Worm (Caenorhabditis elegans) whole organism, L2 larva: Measurements from ENCODE around the gene col-38.
A peak's percentile ranks its signal among the peaks of the same experiment; 100 is the strongest.

Experiments used
- C34F6.9 ChIP-seq: fragments of 150-350 bp; optimal IDR thresholded peaks from 2 replicates; lab custom pipeline; 2014; ENCODE audit warnings: missing biosample characterization, missing genetic modification characterization
- F13H6.1 ChIP-seq: sonication (generic microtip); optimal IDR thresholded peaks from 2 replicates; lab custom pipeline; 2016; ENCODE audit warnings: missing genetic modification characterization, missing compliant biosample characterization
- Y55F3AM.14 ChIP-seq: fragments of 200-800 bp; sonication (Bioruptor generic); optimal IDR thresholded peaks from 2 replicates; lab custom pipeline; 2018; ENCODE audit warnings: mild to moderate bottlenecking, missing genetic modification characterization, missing compliant biosample characterization
- alr-1 ChIP-seq: fragments of 150-350 bp; optimal IDR thresholded peaks from 2 replicates; lab custom pipeline; 2014; ENCODE audit warnings: missing biosample characterization, missing genetic modification characterization
- aly-2 ChIP-seq: fragments of 150-350 bp; optimal IDR thresholded peaks from 2 replicates; lab custom pipeline; 2014; ENCODE audit warnings: missing biosample characterization, missing genetic modification characterization
- ama-1 ChIP-seq: fragments of 150-350 bp; optimal IDR thresholded peaks from 2 replicates; lab custom pipeline; 2018; ENCODE audit warnings: inconsistent platforms
- blmp-1 ChIP-seq: sonication (generic microtip); optimal IDR thresholded peaks from 2 replicates; lab custom pipeline; 2017; ENCODE audit warnings: missing genetic modification characterization, mild to moderate bottlenecking, missing compliant biosample characterization, antibody characterized with exemption, moderate library complexity; ENCODE audit not compliant: insufficient read depth
- ceh-16 ChIP-seq: fragments of 150-350 bp; optimal IDR thresholded peaks from 2 replicates; lab custom pipeline; 2014; ENCODE audit warnings: missing biosample characterization, missing genetic modification characterization
- ceh-82 ChIP-seq: fragments of 150-350 bp; optimal IDR thresholded peaks from 2 replicates; lab custom pipeline; 2014; ENCODE audit warnings: missing biosample characterization, missing genetic modification characterization
- crh-2 ChIP-seq: sonication (generic microtip); optimal IDR thresholded peaks from 2 replicates; lab custom pipeline; 2017; ENCODE audit warnings: missing biosample characterization, missing genetic modification characterization
- dmd-4 ChIP-seq: sonication (generic microtip); optimal IDR thresholded peaks from 2 replicates; lab custom pipeline; 2017; ENCODE audit warnings: missing biosample characterization, missing genetic modification characterization
- elt-1 ChIP-seq: fragments of 150-350 bp; optimal IDR thresholded peaks from 2 replicates; lab custom pipeline; 2014; ENCODE audit warnings: missing biosample characterization, missing genetic modification characterization
- fos-1 ChIP-seq: fragments of 150-350 bp; optimal IDR thresholded peaks from 2 replicates; lab custom pipeline; 2014; ENCODE audit warnings: missing biosample characterization, missing genetic modification characterization
- gmeb-1 ChIP-seq: fragments of 150-350 bp; optimal IDR thresholded peaks from 2 replicates; lab custom pipeline; 2014; ENCODE audit warnings: missing biosample characterization, missing genetic modification characterization
- lin-11 ChIP-seq: fragments of 150-350 bp; sonication (generic microtip); optimal IDR thresholded peaks from 2 replicates; lab custom pipeline; 2014; ENCODE audit warnings: missing biosample characterization, missing genetic modification characterization, inconsistent platforms, mixed read lengths
- lin-13 ChIP-seq: fragments of 150-350 bp; optimal IDR thresholded peaks from 2 replicates; lab custom pipeline; 2014; ENCODE audit warnings: missing biosample characterization, missing genetic modification reagents, missing genetic modification characterization
- lin-39 ChIP-seq: fragments of 150-350 bp; optimal IDR thresholded peaks from 2 replicates; lab custom pipeline; 2014; ENCODE audit warnings: missing biosample characterization, missing genetic modification reagents, missing genetic modification characterization
- lsy-2 ChIP-seq, 2 experiments: fragments of 150-350 bp in 1 of 2; sonication (generic microtip) in 1 of 2; optimal IDR thresholded peaks; 2 replicates each; lab custom pipeline; 2014 to 2017; ENCODE audit warnings: missing biosample characterization in 2 of 2, missing genetic modification characterization in 2 of 2
- mdl-1 ChIP-seq, 2 experiments: fragments of 150-350 bp in 1 of 2; sonication (generic microtip) in 1 of 2; optimal IDR thresholded peaks; 2 replicates each; lab custom pipeline; 2017; ENCODE audit warnings: missing biosample characterization in 2 of 2, missing genetic modification characterization in 2 of 2
- nhr-10 ChIP-seq: sonication (generic microtip); optimal IDR thresholded peaks from 2 replicates; lab custom pipeline; 2017; ENCODE audit warnings: missing biosample characterization, missing genetic modification characterization
- nhr-11 ChIP-seq: fragments of 150-350 bp; optimal IDR thresholded peaks from 2 replicates; lab custom pipeline; 2014; ENCODE audit warnings: missing biosample characterization, missing genetic modification characterization
- nhr-12 ChIP-seq: fragments of 150-350 bp; optimal IDR thresholded peaks from 2 replicates; lab custom pipeline; 2014; ENCODE audit warnings: missing biosample characterization, missing genetic modification characterization
- nhr-23 ChIP-seq: fragments of 150-350 bp; optimal IDR thresholded peaks from 2 replicates; lab custom pipeline; 2014; ENCODE audit warnings: missing biosample characterization, missing genetic modification reagents, missing genetic modification characterization
- nhr-25 ChIP-seq: fragments of 150-350 bp; sonication (generic microtip); optimal IDR thresholded peaks from 3 replicates; lab custom pipeline; 2014; ENCODE audit warnings: missing biosample characterization, missing genetic modification characterization
- nhr-6 ChIP-seq: fragments of 150-350 bp; optimal IDR thresholded peaks from 2 replicates; lab custom pipeline; 2014; ENCODE audit warnings: missing biosample characterization, missing genetic modification characterization
- nhr-77 ChIP-seq: fragments of 150-350 bp; optimal IDR thresholded peaks from 2 replicates; lab custom pipeline; 2014; ENCODE audit warnings: missing biosample characterization, missing genetic modification characterization
- sem-4 ChIP-seq: fragments of 150-350 bp; optimal IDR thresholded peaks from 2 replicates; lab custom pipeline; 2014; ENCODE audit warnings: missing biosample characterization, missing genetic modification reagents, missing genetic modification characterization
- sma-3 ChIP-seq: sonication (generic microtip); optimal IDR thresholded peaks from 2 replicates; lab custom pipeline; 2016; ENCODE audit warnings: missing genetic modification reagents, missing genetic modification characterization, missing compliant biosample characterization
- sma-9 ChIP-seq, 2 experiments: fragments of 150-350 bp in 1 of 2; sonication (generic microtip) in 1 of 2; optimal IDR thresholded peaks; 2 replicates each; lab custom pipeline; 2014 to 2016; ENCODE audit warnings: missing genetic modification characterization in 2 of 2, mild to moderate bottlenecking in 1 of 2, missing biosample characterization in 1 of 2, missing compliant biosample characterization in 1 of 2, missing genetic modification reagents in 1 of 2, moderate library complexity in 1 of 2
- unc-55 ChIP-seq: fragments of 150-350 bp; sonication (generic microtip); optimal IDR thresholded peaks from 3 replicates; lab custom pipeline; 2014; ENCODE audit warnings: missing biosample characterization, missing genetic modification reagents, missing genetic modification characterization
- unc-62 ChIP-seq: fragments of 150-350 bp; optimal IDR thresholded peaks from 2 replicates; lab custom pipeline; 2014; ENCODE audit warnings: missing biosample characterization, missing genetic modification reagents, missing genetic modification characterization
- zag-1 ChIP-seq: fragments of 150-350 bp; optimal IDR thresholded peaks from 2 replicates; lab custom pipeline; 2014; ENCODE audit warnings: missing biosample characterization, missing genetic modification characterization
- ztf-1 ChIP-seq: fragments of 200-800 bp; sonication (Bioruptor generic); conservative IDR thresholded peaks from 2 replicates; pipeline ENCODE4 v1.3.6; 2022; ENCODE audit warnings: missing genetic modification characterization, missing compliant biosample characterization
- ztf-11 ChIP-seq: sonication (generic microtip); optimal IDR thresholded peaks from 2 replicates; lab custom pipeline; 2017; ENCODE audit warnings: missing biosample characterization, missing genetic modification characterization
- ztf-4 ChIP-seq: fragments of 150-350 bp; optimal IDR thresholded peaks from 2 replicates; lab custom pipeline; 2014; ENCODE audit warnings: missing biosample characterization, missing genetic modification characterization

col-38 gene

DNA sequence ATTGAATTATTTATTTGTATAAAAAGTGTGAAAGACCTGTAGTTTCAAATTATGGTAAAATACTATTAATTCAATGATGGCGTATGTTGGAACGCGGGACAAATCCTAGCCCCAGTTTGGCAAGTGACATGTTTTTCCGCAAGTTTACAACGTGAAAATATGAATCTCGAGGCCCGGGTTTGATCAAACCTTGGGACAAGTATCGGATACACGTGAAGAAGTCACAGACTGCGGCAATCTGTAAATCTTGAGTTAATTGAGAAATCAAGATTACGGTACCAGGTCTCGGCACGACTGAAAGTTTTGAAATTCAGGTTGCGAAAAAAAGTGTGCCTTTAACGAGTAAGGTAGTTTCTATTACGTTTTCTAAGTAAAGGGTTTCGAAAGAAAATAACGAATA, 14.1 kb upstream of the col-38 start:
- TF ChIP-seq nhr-10 (no peak), gmeb-1 (tag; lab: Kevin White, UChicago) (no peak), F13H6.1 (no peak), nhr-12 (no peak), lsy-2 (tag; optimal IDR thresholded peaks at IDR 0.05; lab: Kevin White, UChicago) (no peak), nhr-23 (no peak), ceh-82 (tag; lab: Kevin White, UChicago) (no peak)

DNA sequence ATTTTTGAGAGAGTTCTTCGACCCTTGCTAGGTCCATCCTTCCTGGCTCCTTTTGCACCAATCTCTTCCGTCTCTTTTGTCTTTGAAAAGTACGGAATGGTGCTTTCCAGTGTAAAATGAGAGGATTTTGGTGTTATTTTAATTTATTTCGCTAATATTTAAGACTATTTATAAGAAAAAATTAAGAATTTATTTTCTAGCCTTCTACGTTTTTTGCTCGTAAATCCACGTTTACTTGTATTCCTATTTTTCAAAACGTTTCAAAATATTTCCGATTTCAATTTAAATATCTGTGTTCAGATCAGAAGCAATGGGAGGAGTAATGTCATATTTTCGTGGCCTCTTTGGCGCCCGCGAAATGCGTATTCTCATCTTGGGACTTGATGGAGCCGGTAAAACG, 12.8 kb upstream of the col-38 start, which contains the start of gene arl-1:
Gene arl-1 (plus strand): TSS at position 301 of the 400 bp plus-strand sequence.
- no peak for TF ChIP-seq ztf-4 (tag; lab: Kevin White, UChicago)
- TF ChIP-seq unc-55 (GFP tag; lab: Kevin White, UChicago) = no peak
- no peak for TF ChIP-seq crh-2 (tag; lab: Kevin White, UChicago)
- TF ChIP-seq blmp-1 (tag; lab: Kevin White, UChicago) = no peak
- TF ChIP-seq nhr-12 = no peak
- TF ChIP-seq sma-3 = no peak
- no peak for TF ChIP-seq fos-1
- TF ChIP-seq ztf-1 (GFP tag; lab: Robert Waterston, UW) = no peak
- TF ChIP-seq sem-4 (tag; lab: Kevin White, UChicago) = no peak
- TF ChIP-seq lin-11 (tag; lab: Kevin White, UChicago) = no peak
- no peak for TF ChIP-seq unc-62
- TF ChIP-seq nhr-25 (tag; lab: Kevin White, UChicago) = no peak
- TF ChIP-seq nhr-11 (tag; lab: Kevin White, UChicago) = no peak
- TF ChIP-seq sma-9 (GFP tag; optimal IDR thresholded peaks at IDR 0.05; lab: Kevin White, UChicago) = no peak
- no peak for TF ChIP-seq sma-9 (tag; optimal IDR thresholded peaks at IDR 0.05; lab: Kevin White, UChicago)
- TF ChIP-seq elt-1 (tag; lab: Kevin White, UChicago) = no peak
- no peak for TF ChIP-seq aly-2 (tag; lab: Kevin White, UChicago)
- no peak for TF ChIP-seq F13H6.1

DNA sequence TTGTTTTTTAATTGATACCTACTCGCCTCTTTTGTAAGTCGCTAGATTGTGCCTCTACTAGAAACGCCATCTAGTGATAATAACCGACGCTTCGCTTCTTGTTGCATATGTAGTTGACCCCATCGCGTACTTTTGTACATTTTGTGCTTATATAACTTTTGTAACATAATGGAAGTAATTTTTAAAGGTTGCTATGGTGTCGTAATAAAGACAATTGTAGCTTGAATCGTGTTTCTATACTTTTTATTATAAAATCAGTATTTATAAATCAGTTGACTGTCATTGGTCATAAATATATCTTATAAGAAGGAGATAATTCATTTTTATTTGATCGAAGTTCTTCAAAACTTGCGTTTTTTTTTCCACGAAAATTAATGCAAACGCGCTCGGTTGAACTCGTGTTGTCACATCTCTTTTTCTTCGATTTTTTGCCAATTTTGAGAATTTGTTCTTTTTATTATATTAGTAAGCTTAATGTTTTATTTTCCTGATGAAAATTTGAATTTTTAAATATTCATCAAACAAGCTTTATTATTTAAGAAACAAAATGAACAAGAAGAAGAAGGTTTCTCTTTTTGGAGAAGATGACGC, 8.7 kb upstream of the col-38 start, which contains the start of gene F54C9.9:
Gene F54C9.9 (plus strand): TSS at position 541 of the 591 bp plus-strand sequence.
- peak; percentile 79 for TF ChIP-seq nhr-25 (tag; lab: Kevin White, UChicago)
- peak; percentile 64 for TF ChIP-seq gmeb-1 (tag; lab: Kevin White, UChicago)
- no peak for TF ChIP-seq nhr-10
- TF ChIP-seq mdl-1 (tag; optimal IDR thresholded peaks at IDR 0.05; lab: Kevin White, UChicago) = no peak
- no peak for TF ChIP-seq dmd-4 (tag; lab: Kevin White, UChicago)
- peak; percentile 45 for TF ChIP-seq unc-55 (GFP tag; lab: Kevin White, UChicago)
- no peak for TF ChIP-seq ceh-16
- peak; percentile 42 for TF ChIP-seq crh-2 (tag; lab: Kevin White, UChicago)
- peak; percentile 66 for TF ChIP-seq C34F6.9 (tag; lab: Kevin White, UChicago)
- TF ChIP-seq lsy-2 (tag; optimal IDR thresholded peaks at IDR 0.05; lab: Kevin White, UChicago) = peak in 1 of 2 experiments; percentile 60

DNA sequence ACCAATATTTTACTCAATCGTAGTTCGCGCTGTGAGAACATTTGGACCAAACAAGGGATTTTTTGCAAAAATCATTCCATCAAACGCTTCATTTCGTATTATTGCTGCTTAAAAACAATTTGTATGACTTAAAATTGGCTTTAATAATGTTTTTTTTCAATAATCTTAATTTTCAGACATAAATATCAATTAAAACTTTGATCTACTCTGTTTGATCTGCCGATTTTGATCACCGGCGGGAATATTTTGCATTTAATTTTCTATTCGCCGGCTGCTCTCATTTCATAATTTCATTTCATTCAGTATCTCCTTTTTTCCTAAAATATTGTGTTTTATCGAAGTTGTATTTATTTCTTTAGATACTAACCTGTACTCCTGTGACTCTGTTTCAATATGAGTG, 6.3 kb upstream of the col-38 start, which contains the start of gene puf-5:
Gene puf-5 (plus strand): TSS at position 358 of the 400 bp plus-strand sequence.
- TF ChIP-seq lin-13 (GFP tag; lab: Kevin White, UChicago) (no peak), ztf-4 (tag; lab: Kevin White, UChicago) (no peak)
- TF ChIP-seq, all 48 proteins: peak for 0

DNA sequence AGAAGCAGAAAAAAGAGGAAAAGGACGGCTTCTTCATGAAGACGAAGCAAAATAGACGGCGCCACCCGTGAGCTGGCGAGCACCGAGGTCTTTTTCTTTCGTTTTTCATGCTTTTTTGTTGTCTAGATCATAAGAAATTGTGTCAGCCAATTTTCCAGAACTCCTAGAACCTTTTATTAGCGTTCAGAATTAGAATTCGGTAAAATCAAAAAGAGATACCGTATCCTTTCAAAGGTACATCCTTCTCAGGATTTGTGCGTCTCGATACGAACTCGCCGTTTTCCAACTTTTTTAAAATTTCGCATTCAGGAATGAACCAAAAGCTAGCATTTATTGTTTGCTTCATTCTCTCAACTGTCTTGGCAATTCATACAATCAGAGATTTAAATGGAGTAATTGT, 4.2 kb upstream of the col-38 start, which contains the start of gene F54C9.7:
Gene F54C9.7 (plus strand): TSS at position 301 of the 400 bp plus-strand sequence.
- no peak for TF ChIP-seq ama-1 (lab: Kevin White, UChicago)
- TF ChIP-seq unc-55 (GFP tag; lab: Kevin White, UChicago) = peak; percentile 26

DNA sequence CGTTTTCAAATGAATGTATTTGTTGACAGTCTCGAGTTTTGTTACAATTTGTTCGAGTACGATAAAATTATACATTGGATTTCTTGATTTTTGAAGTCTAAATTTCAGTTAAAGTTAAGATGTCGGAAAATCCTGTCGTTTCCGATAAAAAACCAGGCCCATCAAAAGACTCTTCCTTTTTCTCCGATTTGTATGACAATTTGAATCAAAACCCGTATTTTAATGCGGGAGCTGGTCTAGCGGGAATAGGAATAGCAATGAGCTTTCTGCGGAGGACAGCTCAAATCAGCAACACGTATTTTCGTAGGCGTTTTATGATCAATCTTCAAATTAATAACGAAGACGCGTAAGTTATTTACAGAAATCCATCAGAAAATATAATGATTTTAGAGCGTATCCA, 2.1 kb upstream of the col-38 start, which contains the start of gene bcs-1:
Gene bcs-1 (plus strand): TSS at position 109 of the 400 bp plus-strand sequence.
- no peak for TF ChIP-seq blmp-1 (tag; lab: Kevin White, UChicago)
- TF ChIP-seq dmd-4 (tag; lab: Kevin White, UChicago) = no peak
- TF ChIP-seq nhr-77 = no peak
- no peak for TF ChIP-seq nhr-6
- no peak for TF ChIP-seq sem-4 (tag; lab: Kevin White, UChicago)
- no peak for TF ChIP-seq ztf-11 (tag; lab: Kevin White, UChicago)
- no peak for TF ChIP-seq unc-62
- no peak for TF ChIP-seq sma-9 (GFP tag; optimal IDR thresholded peaks at IDR 0.05; lab: Kevin White, UChicago)
- TF ChIP-seq sma-9 (tag; optimal IDR thresholded peaks at IDR 0.05; lab: Kevin White, UChicago) = no peak
- no peak for TF ChIP-seq ztf-1 (GFP tag; lab: Robert Waterston, UW)
- no peak for TF ChIP-seq nhr-25 (tag; lab: Kevin White, UChicago)
- TF ChIP-seq ztf-4 (tag; lab: Kevin White, UChicago) = no peak
- TF ChIP-seq zag-1 (tag; lab: Kevin White, UChicago) = no peak
- no peak for TF ChIP-seq crh-2 (tag; lab: Kevin White, UChicago)
- no peak for TF ChIP-seq fos-1
- TF ChIP-seq lin-39 (tag; lab: Kevin White, UChicago) = no peak
- TF ChIP-seq Y55F3AM.14 (GFP tag; lab: Kevin White, UChicago) = no peak
- no peak for TF ChIP-seq alr-1 (tag; lab: Kevin White, UChicago)
- TF ChIP-seq elt-1 (tag; lab: Kevin White, UChicago) = no peak
- no peak for TF ChIP-seq aly-2 (tag; lab: Kevin White, UChicago)
- TF ChIP-seq ceh-16 = no peak
